Comparison of ENCODE assay signal across 4 worm cellular contexts in genomic region chrV:10039837-10040236, ce11.
A peak's percentile ranks its signal among the peaks of the same experiment; 100 is the strongest.
TF ChIP-seq lines count a peak whose summit lies in the region.

No protein-coding gene starts in this region.

TF ChIP-seq in whole organism, L2 larva, 48 proteins besides CTCF, POLR2A, EP300 and RAD21 (continues in another document):
- TF ChIP-seq nhr-21 (tag; optimal IDR thresholded peaks at IDR 0.05; lab: Kevin White, UChicago) (peak; percentile 11), nhr-129 (tag; optimal IDR thresholded peaks at IDR 0.05; lab: Kevin White, UChicago) (peak; percentile 84), crh-2 (tag; optimal IDR thresholded peaks at IDR 0.05; lab: Kevin White, UChicago) (peak; percentile 73), gmeb-1 (tag; optimal IDR thresholded peaks at IDR 0.05; lab: Kevin White, UChicago) (peak; percentile 47), nhr-23 (tag; optimal IDR thresholded peaks at IDR 0.05; lab: Kevin White, UChicago) (no peak), Y55F3AM.14 (GFP tag; optimal IDR thresholded peaks at IDR 0.05; lab: Kevin White, UChicago) (peak; percentile 50), egl-27 (tag; optimal IDR thresholded peaks at IDR 0.05; lab: Kevin White, UChicago) (peak; percentile 67), nhr-11 (tag; optimal IDR thresholded peaks at IDR 0.05; lab: Kevin White, UChicago) (no peak), fos-1 (tag; optimal IDR thresholded peaks at IDR 0.05; lab: Kevin White, UChicago) (peak; percentile 81), ztf-4 (tag; optimal IDR thresholded peaks at IDR 0.05; lab: Kevin White, UChicago) (no peak), nhr-237 (tag; optimal IDR thresholded peaks at IDR 0.05; lab: Kevin White, UChicago) (no peak), sem-4 (tag; optimal IDR thresholded peaks at IDR 0.05; lab: Kevin White, UChicago) (peak; percentile 67), nhr-77 (tag; optimal IDR thresholded peaks at IDR 0.05; lab: Kevin White, UChicago) (no peak), mab-5 (tag; optimal IDR thresholded peaks at IDR 0.05; lab: Kevin White, UChicago) (peak; percentile 24), elt-1 (tag; optimal IDR thresholded peaks at IDR 0.05; lab: Kevin White, UChicago) (no peak), sma-9 (GFP tag; optimal IDR thresholded peaks at IDR 0.05; lab: Kevin White, UChicago) (peak; percentile 81), sma-9 (tag; optimal IDR thresholded peaks at IDR 0.05; lab: Kevin White, UChicago) (no peak), ztf-1 (GFP tag; conservative IDR thresholded peaks at IDR 0.05; lab: Robert Waterston, UW) (no peak), lin-11 (tag; optimal IDR thresholded peaks at IDR 0.05; lab: Kevin White, UChicago) (peak; percentile 28), nhr-25 (tag; optimal IDR thresholded peaks at IDR 0.05; lab: Kevin White, UChicago) (peak; percentile 76), snpc-4 (tag; optimal IDR thresholded peaks at IDR 0.05; lab: Kevin White, UChicago) (peak; percentile 11), blmp-1 (tag; optimal IDR thresholded peaks at IDR 0.05; lab: Kevin White, UChicago; ENCODE audit: insufficient read depth) (peak; percentile 6), lin-39 (tag; optimal IDR thresholded peaks at IDR 0.05; lab: Kevin White, UChicago) (no peak)

TF ChIP-seq in whole organism, L4 larva, 104 proteins besides CTCF, POLR2A, EP300 and RAD21 (continues in another document):
- TF ChIP-seq hif-1 (tag; optimal IDR thresholded peaks at IDR 0.05; lab: Kevin White, UChicago) = peak in 1 of 2 experiments; percentile 44
- no peak for TF ChIP-seq gei-8 (GFP tag; optimal IDR thresholded peaks at IDR 0.05; lab: Kevin White, UChicago)
- peak in 1 of 2 experiments; percentile 6 for TF ChIP-seq daf-16 (GFP tag; optimal IDR thresholded peaks at IDR 0.05; lab: Kevin White, UChicago)
- peak; percentile 74 for TF ChIP-seq daf-16 (tag; optimal IDR thresholded peaks at IDR 0.05; lab: Kevin White, UChicago)
- TF ChIP-seq zfp-3 (GFP tag; conservative IDR thresholded peaks at IDR 0.05; lab: Robert Waterston, UW) = no peak
- TF ChIP-seq mes-2 (tag; optimal IDR thresholded peaks at IDR 0.05; lab: Kevin White, UChicago; ENCODE audit: poor library complexity, severe bottlenecking) = peak; percentile 82
- TF ChIP-seq tra-1 (GFP tag; IDR thresholded peaks at IDR 0.05; lab: Robert Waterston, UW) = no peak
- no peak for TF ChIP-seq aly-2 (tag; optimal IDR thresholded peaks at IDR 0.05; lab: Kevin White, UChicago)
- no peak for TF ChIP-seq egl-43 (GFP tag; IDR thresholded peaks at IDR 0.05; lab: Robert Waterston, UW)
- TF ChIP-seq nhr-48 (tag; optimal IDR thresholded peaks at IDR 0.05; lab: Kevin White, UChicago) = peak; percentile 59
- no peak for TF ChIP-seq vab-7 (GFP tag; IDR thresholded peaks at IDR 0.05; lab: Robert Waterston, UW)
- peak; percentile 1 for TF ChIP-seq nhr-25 (tag; optimal IDR thresholded peaks at IDR 0.05; lab: Kevin White, UChicago; ENCODE audit: borderline replicate concordance, insufficient read depth)
- peak; percentile 80 for TF ChIP-seq hlh-30 (tag; optimal IDR thresholded peaks at IDR 0.05; lab: Kevin White, UChicago; ENCODE audit: insufficient read depth)
- no peak for TF ChIP-seq ZK546.5 (tag; optimal IDR thresholded peaks at IDR 0.05; lab: Kevin White, UChicago)
- TF ChIP-seq cey-2 (tag; optimal IDR thresholded peaks at IDR 0.05; lab: Kevin White, UChicago; ENCODE audit: borderline replicate concordance, insufficient read depth) = no peak
- no peak for TF ChIP-seq Y5F2A.4 (GFP tag; optimal IDR thresholded peaks at IDR 0.05; lab: Kevin White, UChicago)
- peak; percentile 25; the same call in 1 of the 2 replicates for TF ChIP-seq pha-4 (GFP tag; IDR thresholded peaks at IDR 0.05; lab: Robert Waterston, UW)
- peak; percentile 22 for TF ChIP-seq pha-4 (tag; optimal IDR thresholded peaks at IDR 0.05; lab: Kevin White, UChicago)
- TF ChIP-seq dmd-6 (GFP tag; IDR thresholded peaks at IDR 0.05; lab: Robert Waterston, UW) = peak; percentile 88
- TF ChIP-seq hmg-1.1 (GFP tag; IDR thresholded peaks at IDR 0.05; lab: Robert Waterston, UW) = peak; percentile 82
- TF ChIP-seq mdl-1 (tag; optimal IDR thresholded peaks at IDR 0.05; lab: Kevin White, UChicago) = peak; percentile 24 to 79
- TF ChIP-seq daf-8 (GFP tag; IDR thresholded peaks at IDR 0.05; lab: Robert Waterston, UW) = no peak
- no peak for TF ChIP-seq zip-11 (GFP tag; IDR thresholded peaks at IDR 0.05; lab: Robert Waterston, UW)

TF ChIP-seq in whole organism, late embryonic, 69 proteins besides CTCF, POLR2A, EP300 and RAD21 (continues in another document):
- TF ChIP-seq unc-86 (tag; optimal IDR thresholded peaks at IDR 0.05; lab: Kevin White, UChicago) = no peak
- no peak for TF ChIP-seq ttx-3 (tag; optimal IDR thresholded peaks at IDR 0.05; lab: Kevin White, UChicago)
- TF ChIP-seq tbx-7 (tag; optimal IDR thresholded peaks at IDR 0.05; lab: Kevin White, UChicago) = no peak
- peak; percentile 36 for TF ChIP-seq pros-1 (tag; optimal IDR thresholded peaks at IDR 0.05; lab: Kevin White, UChicago)
- TF ChIP-seq sdc-2 (tag; optimal IDR thresholded peaks at IDR 0.05; lab: Kevin White, UChicago) = peak; percentile 53
- no peak for TF ChIP-seq pha-2 (tag; optimal IDR thresholded peaks at IDR 0.05; lab: Kevin White, UChicago)
- peak; percentile 35 for TF ChIP-seq C08G9.2 (tag; optimal IDR thresholded peaks at IDR 0.05; lab: Kevin White, UChicago)
- TF ChIP-seq ceh-6 (GFP tag; optimal IDR thresholded peaks at IDR 0.05; lab: Kevin White, UChicago) = peak; percentile 25
- TF ChIP-seq sox-2 (GFP tag; IDR thresholded peaks at IDR 0.05; lab: Robert Waterston, UW) = peak; percentile 31; the same call in 1 of the 2 replicates
- no peak for TF ChIP-seq fkh-6 (tag; optimal IDR thresholded peaks at IDR 0.05; lab: Kevin White, UChicago)
- peak; percentile 80 for TF ChIP-seq ceh-34 (tag; optimal IDR thresholded peaks at IDR 0.05; lab: Kevin White, UChicago)
- TF ChIP-seq ceh-18 (tag; optimal IDR thresholded peaks at IDR 0.05; lab: Kevin White, UChicago) = peak; percentile 29
- TF ChIP-seq unc-3 (GFP tag; conservative IDR thresholded peaks at IDR 0.05; lab: Robert Waterston, UW) = no peak
- no peak for TF ChIP-seq unc-3 (tag; optimal IDR thresholded peaks at IDR 0.05; lab: Kevin White, UChicago)
- peak; percentile 47 for TF ChIP-seq dve-1 (tag; optimal IDR thresholded peaks at IDR 0.05; lab: Kevin White, UChicago)
- TF ChIP-seq ztf-16 (tag; optimal IDR thresholded peaks at IDR 0.05; lab: Kevin White, UChicago) = no peak
- no peak for TF ChIP-seq sox-4 (tag; optimal IDR thresholded peaks at IDR 0.05; lab: Kevin White, UChicago)
- peak; percentile 85 for TF ChIP-seq ceh-31 (tag; optimal IDR thresholded peaks at IDR 0.05; lab: Kevin White, UChicago)
- peak; percentile 52 for TF ChIP-seq ref-2 (tag; optimal IDR thresholded peaks at IDR 0.05; lab: Kevin White, UChicago)
- TF ChIP-seq pax-1 (tag; optimal IDR thresholded peaks at IDR 0.05; lab: Kevin White, UChicago) = no peak
- TF ChIP-seq odd-2 (tag; optimal IDR thresholded peaks at IDR 0.05; lab: Kevin White, UChicago) = no peak
- peak; percentile 27 for TF ChIP-seq dmd-4 (tag; optimal IDR thresholded peaks at IDR 0.05; lab: Kevin White, UChicago; ENCODE audit: borderline replicate concordance)
- TF ChIP-seq elt-2 (tag; optimal IDR thresholded peaks at IDR 0.05; lab: Kevin White, UChicago) = peak; percentile 46
- TF ChIP-seq nfya-1 (tag; optimal IDR thresholded peaks at IDR 0.05; lab: Kevin White, UChicago) = peak; percentile 83
- TF ChIP-seq ceh-45 (GFP tag; IDR thresholded peaks at IDR 0.05; lab: Robert Waterston, UW) = no peak
- no peak for TF ChIP-seq npax-4 (tag; optimal IDR thresholded peaks at IDR 0.05; lab: Kevin White, UChicago)

TF ChIP-seq in whole organism, mixed stage, embryonic, 35 proteins besides CTCF, POLR2A, EP300 and RAD21:
- TF ChIP-seq nhr-76 (tag; optimal IDR thresholded peaks at IDR 0.05; lab: Kevin White, UChicago) = no peak
- peak; percentile 29 for TF ChIP-seq ceh-39 (tag; optimal IDR thresholded peaks at IDR 0.05; lab: Kevin White, UChicago)
- TF ChIP-seq bed-3 (GFP tag; optimal IDR thresholded peaks at IDR 0.05; lab: Kevin White, UChicago) = peak; percentile 20
- no peak for TF ChIP-seq lin-32 (GFP tag; optimal IDR thresholded peaks at IDR 0.05; lab: Kevin White, UChicago)
- no peak for TF ChIP-seq nhr-28 (tag; optimal IDR thresholded peaks at IDR 0.05; lab: Kevin White, UChicago)
- peak; percentile 11 for TF ChIP-seq cnd-1 (tag; optimal IDR thresholded peaks at IDR 0.05; lab: Kevin White, UChicago)
- peak; percentile 22 for TF ChIP-seq pha-4 (tag; optimal IDR thresholded peaks at IDR 0.05; lab: Kevin White, UChicago)
- peak; percentile 58 for TF ChIP-seq ces-1 (GFP tag; optimal IDR thresholded peaks at IDR 0.05; lab: Kevin White, UChicago)
- TF ChIP-seq hlh-1 (tag; optimal IDR thresholded peaks at IDR 0.05; lab: Kevin White, UChicago) = peak; percentile 60
- peak; percentile 41 for TF ChIP-seq ham-2 (GFP tag; optimal IDR thresholded peaks at IDR 0.05; lab: Kevin White, UChicago)
- no peak for TF ChIP-seq ceh-83 (GFP tag; optimal IDR thresholded peaks at IDR 0.05; lab: Kevin White, UChicago)
- peak; percentile 49 for TF ChIP-seq unc-62 (GFP tag; optimal IDR thresholded peaks at IDR 0.05; lab: Kevin White, UChicago)
- TF ChIP-seq unc-120 (tag; optimal IDR thresholded peaks at IDR 0.05; lab: Kevin White, UChicago; ENCODE audit: poor library complexity, severe bottlenecking) = peak; percentile 78
- TF ChIP-seq drap-1 (GFP tag; optimal IDR thresholded peaks at IDR 0.05; lab: Kevin White, UChicago) = peak; percentile 18
- no peak for TF ChIP-seq zip-8 (tag; optimal IDR thresholded peaks at IDR 0.05; lab: Kevin White, UChicago)
- TF ChIP-seq lsy-2 (tag; optimal IDR thresholded peaks at IDR 0.05; lab: Kevin White, UChicago) = peak; percentile 74
- no peak for TF ChIP-seq ceh-43 (GFP tag; optimal IDR thresholded peaks at IDR 0.05; lab: Kevin White, UChicago)
- TF ChIP-seq sptf-1 (tag; optimal IDR thresholded peaks at IDR 0.05; lab: Kevin White, UChicago) = peak; percentile 68
- TF ChIP-seq M03D4.4 (tag; optimal IDR thresholded peaks at IDR 0.05; lab: Kevin White, UChicago) = peak; percentile 10
- peak; percentile 15 for TF ChIP-seq nhr-237 (tag; optimal IDR thresholded peaks at IDR 0.05; lab: Kevin White, UChicago)
- no peak for TF ChIP-seq sem-2 (GFP tag; optimal IDR thresholded peaks at IDR 0.05; lab: Kevin White, UChicago)
- TF ChIP-seq nhr-2 (tag; optimal IDR thresholded peaks at IDR 0.05; lab: Kevin White, UChicago) = peak; percentile 67
- TF ChIP-seq mls-2 (tag; optimal IDR thresholded peaks at IDR 0.05; lab: Kevin White, UChicago) = peak; percentile 63
- TF ChIP-seq mep-1 (tag; optimal IDR thresholded peaks at IDR 0.05; lab: Kevin White, UChicago) = peak; percentile 50
- TF ChIP-seq lin-13 (tag; optimal IDR thresholded peaks at IDR 0.05; lab: Kevin White, UChicago) = peak; percentile 69
